Worm (Caenorhabditis elegans): ENCODE measurements around the gene chl-1.

ce11 chrIII:10446730-10447129, 41.7 kb upstream of the chl-1 start, which contains the start of gene H04D03.7:
- TF ChIP-seq ceh-82 (tag; optimal IDR thresholded peaks at IDR 0.05) (no peak), ztf-11 (tag; optimal IDR thresholded peaks at IDR 0.05) (no peak)
